Worm (Caenorhabditis elegans): Measurements from ENCODE around the gene glb-16.

glb-16 gene

ce11 chrX:7541078-7541477 is 1.1 kb upstream of the glb-16 start:
- TF ChIP-seq scrt-1 (GFP tag; IDR thresholded peaks at IDR 0.05) (no peak), tbx-11 (GFP tag; IDR thresholded peaks at IDR 0.05) (no peak), tra-4 (tag; optimal IDR thresholded peaks at IDR 0.05) (no peak), aly-1 (tag; optimal IDR thresholded peaks at IDR 0.05) (no peak), hmg-4 (GFP tag; optimal IDR thresholded peaks at IDR 0.05) (no peak), F13C5.2 (tag; optimal IDR thresholded peaks at IDR 0.05) (no peak), sea-1 (GFP tag; conservative IDR thresholded peaks at IDR 0.05) (no peak), ets-7 (tag; optimal IDR thresholded peaks at IDR 0.05) (no peak), hnd-1 (tag; optimal IDR thresholded peaks at IDR 0.05) (no peak), ama-1 (optimal IDR thresholded peaks at IDR 0.05) (no peak), ceh-36 (tag; optimal IDR thresholded peaks at IDR 0.05) (no peak), hmbx-1 (tag; optimal IDR thresholded peaks at IDR 0.05) (no peak), ceh-13 (GFP tag; optimal IDR thresholded peaks at IDR 0.05) (no peak), flt-1 (GFP tag; IDR thresholded peaks at IDR 0.05) (no peak), pes-1 (GFP tag; IDR thresholded peaks at IDR 0.05) (no peak), tbx-37 (GFP tag; conservative IDR thresholded peaks at IDR 0.05) (no peak), B0310.2 (tag; optimal IDR thresholded peaks at IDR 0.05) (no peak)

DNA sequence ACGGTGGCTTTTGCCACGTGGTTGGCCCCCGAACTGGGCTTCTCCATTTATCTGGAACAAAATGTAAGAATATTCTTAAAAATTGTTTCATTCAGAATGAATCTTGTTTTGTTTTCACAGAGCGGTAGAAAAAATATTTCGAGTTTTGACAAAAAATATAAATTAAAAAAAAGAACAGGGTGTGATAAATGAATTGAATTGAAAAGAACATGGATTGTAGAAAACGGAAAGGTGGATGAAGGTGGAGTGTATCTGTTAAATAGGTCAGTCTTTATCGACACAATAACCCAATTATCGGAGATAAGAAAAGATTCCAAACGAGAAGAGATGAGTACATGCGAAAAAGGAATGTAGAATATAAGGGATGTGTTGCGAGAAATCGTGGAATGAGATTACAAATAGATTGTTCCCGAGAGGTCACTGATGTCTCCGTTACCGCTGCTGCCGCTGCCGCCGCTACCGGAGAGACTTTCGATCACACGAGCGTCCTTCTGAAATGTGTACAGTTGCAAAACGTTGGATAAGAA is 2.1 kb downstream of the glb-16 start, which contains the start of gene dpy-7:
Gene dpy-7 (minus strand): TSS at position 51 of the 527 bp plus-strand sequence.
- TF ChIP-seq B0310.2 (tag; optimal IDR thresholded peaks at IDR 0.05) (no peak), sea-1 (GFP tag; conservative IDR thresholded peaks at IDR 0.05) (no peak), ceh-36 (tag; optimal IDR thresholded peaks at IDR 0.05) (no peak), hmbx-1 (tag; optimal IDR thresholded peaks at IDR 0.05) (no peak)

DNA sequence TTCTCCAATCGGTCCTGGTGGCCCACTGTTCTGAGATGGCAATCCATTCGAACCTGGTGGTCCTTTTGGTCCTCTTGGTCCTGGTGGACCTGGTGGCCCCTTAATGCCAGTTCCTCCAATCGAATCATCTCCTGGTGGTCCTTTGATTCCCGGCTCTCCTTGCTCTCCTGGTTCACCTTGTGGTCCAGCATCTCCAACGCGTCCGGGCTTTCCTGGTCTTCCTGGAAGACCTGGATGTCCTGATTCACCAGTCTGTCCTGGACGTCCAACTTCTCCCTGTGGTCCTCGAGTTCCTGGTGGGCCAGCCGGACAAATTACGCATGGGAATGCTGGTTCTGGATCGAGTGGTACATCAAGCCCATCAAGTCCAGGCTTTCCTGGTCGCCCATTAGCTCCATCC is 3.1 kb downstream of the glb-16 start:
- TF ChIP-seq B0310.2 (tag; optimal IDR thresholded peaks at IDR 0.05): no peak
- no peak for TF ChIP-seq hmbx-1 (tag; optimal IDR thresholded peaks at IDR 0.05)
- no peak for TF ChIP-seq aly-1 (tag; optimal IDR thresholded peaks at IDR 0.05)
- no peak for TF ChIP-seq hmg-4 (GFP tag; optimal IDR thresholded peaks at IDR 0.05)
- no peak for TF ChIP-seq tbx-37 (GFP tag; conservative IDR thresholded peaks at IDR 0.05)
- TF ChIP-seq flt-1 (GFP tag; IDR thresholded peaks at IDR 0.05): no peak
- no peak for TF ChIP-seq scrt-1 (GFP tag; IDR thresholded peaks at IDR 0.05)
- TF ChIP-seq ceh-36 (tag; optimal IDR thresholded peaks at IDR 0.05): no peak
- no peak for TF ChIP-seq hnd-1 (tag; optimal IDR thresholded peaks at IDR 0.05)
- TF ChIP-seq tbx-11 (GFP tag; IDR thresholded peaks at IDR 0.05): no peak
- TF ChIP-seq sea-1 (GFP tag; conservative IDR thresholded peaks at IDR 0.05): no peak
- no peak for TF ChIP-seq ceh-13 (GFP tag; optimal IDR thresholded peaks at IDR 0.05)
- no peak for TF ChIP-seq F13C5.2 (tag; optimal IDR thresholded peaks at IDR 0.05)
- no peak for TF ChIP-seq pes-1 (GFP tag; IDR thresholded peaks at IDR 0.05)
- TF ChIP-seq tra-4 (tag; optimal IDR thresholded peaks at IDR 0.05): no peak

- TF ChIP-seq F13C5.2 (tag; optimal IDR thresholded peaks at IDR 0.05) (no peak), ets-7 (tag; optimal IDR thresholded peaks at IDR 0.05) (no peak), tbx-11 (GFP tag; IDR thresholded peaks at IDR 0.05) (no peak), aly-1 (tag; optimal IDR thresholded peaks at IDR 0.05) (no peak), tra-4 (tag; optimal IDR thresholded peaks at IDR 0.05) (no peak), ama-1 (optimal IDR thresholded peaks at IDR 0.05) (no peak), sea-1 (GFP tag; conservative IDR thresholded peaks at IDR 0.05) (no peak), scrt-1 (GFP tag; IDR thresholded peaks at IDR 0.05) (no peak), ceh-36 (tag; optimal IDR thresholded peaks at IDR 0.05) (no peak), tbx-37 (GFP tag; conservative IDR thresholded peaks at IDR 0.05) (no peak), pes-1 (GFP tag; IDR thresholded peaks at IDR 0.05) (no peak), B0310.2 (tag; optimal IDR thresholded peaks at IDR 0.05) (no peak), flt-1 (GFP tag; IDR thresholded peaks at IDR 0.05) (no peak), hnd-1 (tag; optimal IDR thresholded peaks at IDR 0.05) (no peak), ceh-13 (GFP tag; optimal IDR thresholded peaks at IDR 0.05) (no peak), hmbx-1 (tag; optimal IDR thresholded peaks at IDR 0.05) (no peak), hmg-4 (GFP tag; optimal IDR thresholded peaks at IDR 0.05) (no peak)
Measured at ce11 chrX:7534454-7534853, 5.5 kb downstream of the glb-16 start.

ce11 chrX:7532632-7533031 is 7.3 kb downstream of the glb-16 start, which contains the start of gene ceh-14:
TSS of gene ceh-14 (minus strand) at chrX:7532732.
- TF ChIP-seq ceh-13 (GFP tag; optimal IDR thresholded peaks at IDR 0.05): no peak
- TF ChIP-seq hnd-1 (tag; optimal IDR thresholded peaks at IDR 0.05): no peak
- TF ChIP-seq sea-1 (GFP tag; conservative IDR thresholded peaks at IDR 0.05): no peak
- TF ChIP-seq scrt-1 (GFP tag; IDR thresholded peaks at IDR 0.05): no peak
- no peak for TF ChIP-seq hmbx-1 (tag; optimal IDR thresholded peaks at IDR 0.05)
- no peak for TF ChIP-seq ets-7 (tag; optimal IDR thresholded peaks at IDR 0.05)
- no peak for TF ChIP-seq aly-1 (tag; optimal IDR thresholded peaks at IDR 0.05)
- no peak for TF ChIP-seq tbx-37 (GFP tag; conservative IDR thresholded peaks at IDR 0.05)
- no peak for TF ChIP-seq flt-1 (GFP tag; IDR thresholded peaks at IDR 0.05)
- no peak for TF ChIP-seq ceh-36 (tag; optimal IDR thresholded peaks at IDR 0.05)
- no peak for TF ChIP-seq tra-4 (tag; optimal IDR thresholded peaks at IDR 0.05)
- TF ChIP-seq pes-1 (GFP tag; IDR thresholded peaks at IDR 0.05): no peak
- TF ChIP-seq ama-1 (optimal IDR thresholded peaks at IDR 0.05): no peak
- TF ChIP-seq hmg-4 (GFP tag; optimal IDR thresholded peaks at IDR 0.05): no peak
- TF ChIP-seq B0310.2 (tag; optimal IDR thresholded peaks at IDR 0.05): no peak
- TF ChIP-seq tbx-11 (GFP tag; IDR thresholded peaks at IDR 0.05): no peak
- no peak for TF ChIP-seq F13C5.2 (tag; optimal IDR thresholded peaks at IDR 0.05)

- TF ChIP-seq hmbx-1 (tag; optimal IDR thresholded peaks at IDR 0.05) (no peak), ceh-36 (tag; optimal IDR thresholded peaks at IDR 0.05) (no peak)
Measured at ce11 chrX:7525271-7525670, 14.7 kb downstream of the glb-16 start, which contains the start of gene F46C8.3. TSS of gene F46C8.3 (plus strand) at chrX:7525571.

- TF ChIP-seq aly-1 (tag; optimal IDR thresholded peaks at IDR 0.05): no peak
- TF ChIP-seq ceh-13 (GFP tag; optimal IDR thresholded peaks at IDR 0.05): no peak
- no peak for TF ChIP-seq ceh-36 (tag; optimal IDR thresholded peaks at IDR 0.05)
- no peak for TF ChIP-seq ama-1 (optimal IDR thresholded peaks at IDR 0.05)
- no peak for TF ChIP-seq sea-1 (GFP tag; conservative IDR thresholded peaks at IDR 0.05)
- no peak for TF ChIP-seq F13C5.2 (tag; optimal IDR thresholded peaks at IDR 0.05)
- TF ChIP-seq tbx-11 (GFP tag; IDR thresholded peaks at IDR 0.05): no peak
- TF ChIP-seq flt-1 (GFP tag; IDR thresholded peaks at IDR 0.05): no peak
- TF ChIP-seq B0310.2 (tag; optimal IDR thresholded peaks at IDR 0.05): no peak
- no peak for TF ChIP-seq tbx-37 (GFP tag; conservative IDR thresholded peaks at IDR 0.05)
- TF ChIP-seq tra-4 (tag; optimal IDR thresholded peaks at IDR 0.05): no peak
- TF ChIP-seq hmbx-1 (tag; optimal IDR thresholded peaks at IDR 0.05): no peak
- no peak for TF ChIP-seq scrt-1 (GFP tag; IDR thresholded peaks at IDR 0.05)
- no peak for TF ChIP-seq ets-7 (tag; optimal IDR thresholded peaks at IDR 0.05)
- TF ChIP-seq hnd-1 (tag; optimal IDR thresholded peaks at IDR 0.05): no peak
- TF ChIP-seq pes-1 (GFP tag; IDR thresholded peaks at IDR 0.05): no peak
- no peak for TF ChIP-seq hmg-4 (GFP tag; optimal IDR thresholded peaks at IDR 0.05)
Measured at ce11 chrX:7523799-7524198, 16.1 kb downstream of the glb-16 start.

Measured in whole organism, early embryonic.